1 worm cellular context compared by ENCODE assay signal in genomic region chrX:9539294-9540030, ce11.
A peak's percentile ranks its signal among the peaks of the same experiment; 100 is the strongest.
TF ChIP-seq lines count a peak whose summit lies in the region.

Gene nuc-1, plus strand, starts transcription at chrX:9539905.

TF ChIP-seq in whole organism, L4 larva, 104 proteins besides CTCF, POLR2A, EP300 and RAD21 (continued from another document):
- TF ChIP-seq unc-62 (GFP tag; optimal IDR thresholded peaks at IDR 0.05 in 1 of 2; lab: Kevin White, UChicago): peak in 1 of 2 experiments; percentile 9
- TF ChIP-seq unc-62 (tag; optimal IDR thresholded peaks at IDR 0.05; lab: Kevin White, UChicago): no peak
- no peak for TF ChIP-seq snpc-4 (tag; optimal IDR thresholded peaks at IDR 0.05; lab: Kevin White, UChicago)
- no peak for TF ChIP-seq ztf-11 (tag; optimal IDR thresholded peaks at IDR 0.05; lab: Kevin White, UChicago)
- TF ChIP-seq mxl-3 (GFP tag; optimal IDR thresholded peaks at IDR 0.05; lab: Kevin White, UChicago): peak; percentile 19
- no peak for TF ChIP-seq ceh-28 (tag; optimal IDR thresholded peaks at IDR 0.05; lab: Kevin White, UChicago)
- TF ChIP-seq spr-1 (tag; optimal IDR thresholded peaks at IDR 0.05; lab: Kevin White, UChicago): no peak
